Worm (Caenorhabditis elegans) whole organism, late embryonic: ENCODE results near the gene Y73B6BL.288.

Experiments
- ahr-1 ChIP-seq: sonication (generic microtip); optimal IDR thresholded peaks from 2 replicates; lab custom pipeline; 2016; ENCODE audit warnings: missing genetic modification characterization, missing compliant biosample characterization
- ama-1 ChIP-seq: fragments of 150-350 bp; optimal IDR thresholded peaks from 2 replicates; lab custom pipeline; 2014
- ceh-34 ChIP-seq: sonication (generic microtip); optimal IDR thresholded peaks from 2 replicates; lab custom pipeline; 2016; ENCODE audit warnings: mild to moderate bottlenecking, missing genetic modification characterization, missing compliant biosample characterization
- ceh-9 ChIP-seq: sonication (generic microtip); optimal IDR thresholded peaks from 2 replicates; lab custom pipeline; 2016; ENCODE audit warnings: mild to moderate bottlenecking, missing genetic modification characterization, inconsistent platforms, missing compliant biosample characterization
- che-1 ChIP-seq: sonication (generic microtip); optimal IDR thresholded peaks from 2 replicates; lab custom pipeline; 2016; ENCODE audit warnings: mild to moderate bottlenecking, missing genetic modification characterization, missing compliant biosample characterization
- elt-2 ChIP-seq: sonication (generic microtip); optimal IDR thresholded peaks from 2 replicates; lab custom pipeline; 2016; ENCODE audit warnings: missing genetic modification reagents, missing genetic modification characterization, missing compliant biosample characterization
- fkh-10 ChIP-seq: fragments of 150-350 bp; optimal IDR thresholded peaks from 2 replicates; lab custom pipeline; 2014; ENCODE audit warnings: missing biosample characterization, missing genetic modification reagents, missing genetic modification characterization
- hlh-30 ChIP-seq: sonication (generic microtip); optimal IDR thresholded peaks from 2 replicates; lab custom pipeline; 2017; ENCODE audit warnings: antibody characterized with exemption, missing genetic modification characterization, missing compliant biosample characterization; ENCODE audit not compliant: insufficient read depth
- lin-11 ChIP-seq: fragments of 200-800 bp; sonication (Bioruptor generic); optimal IDR thresholded peaks from 2 replicates; lab custom pipeline; 2018; ENCODE audit warnings: mild to moderate bottlenecking, missing genetic modification characterization, missing compliant biosample characterization
- nhr-11 ChIP-seq: fragments of 150-350 bp; optimal IDR thresholded peaks from 2 replicates; lab custom pipeline; 2014; ENCODE audit warnings: missing biosample characterization, missing genetic modification characterization
- ref-2 ChIP-seq: sonication (generic microtip); optimal IDR thresholded peaks from 2 replicates; lab custom pipeline; 2016; ENCODE audit warnings: missing genetic modification characterization, missing compliant biosample characterization
- sox-4 ChIP-seq: sonication (generic microtip); optimal IDR thresholded peaks from 2 replicates; lab custom pipeline; 2017; ENCODE audit warnings: mild to moderate bottlenecking, missing genetic modification characterization, inconsistent platforms, missing compliant biosample characterization
- tbx-2 ChIP-seq: sonication (generic microtip); optimal IDR thresholded peaks from 2 replicates; lab custom pipeline; 2016; ENCODE audit warnings: missing genetic modification characterization, missing compliant biosample characterization
- unc-3 ChIP-seq, 2 experiments: fragments of 200-800 bp in 1 of 2; sonication (Bioruptor generic) in 1 of 2; sonication (generic microtip) in 1 of 2; conservative IDR thresholded peaks in 1 of 2; optimal IDR thresholded peaks in 1 of 2; 2 replicates each; pipeline versions ENCODE4 v1.3.6 to Lab custom; 2016 to 2022; ENCODE audit warnings: missing compliant biosample characterization in 2 of 2, missing genetic modification characterization in 2 of 2, missing genetic modification reagents in 1 of 2

DNA sequence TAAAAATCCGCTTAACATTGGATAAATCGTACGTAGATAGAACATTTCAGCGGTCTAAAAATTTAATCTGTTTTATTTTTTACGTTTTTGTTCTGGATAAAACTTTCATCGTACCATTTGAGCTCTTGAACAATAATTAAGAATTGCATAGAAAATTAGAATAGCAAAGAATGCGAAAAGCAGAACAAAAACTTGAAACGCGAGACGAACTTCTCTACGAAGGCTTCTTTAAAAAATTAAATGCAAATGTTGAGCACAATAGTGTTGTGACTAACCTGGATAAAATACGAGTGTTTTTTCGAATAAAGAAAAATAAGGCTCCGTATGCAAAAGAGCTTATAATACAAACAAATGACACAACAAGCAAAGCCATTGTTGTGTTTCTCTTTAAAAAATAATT, 42.8 kb downstream of the Y73B6BL.288 start:
- TF ChIP-seq elt-2 (tag; lab: Kevin White, UChicago) (no peak), tbx-2 (tag; lab: Kevin White, UChicago) (no peak), ceh-9 (tag; lab: Kevin White, UChicago) (no peak), fkh-10 (no peak), sox-4 (no peak), ref-2 (tag; lab: Kevin White, UChicago) (no peak), ahr-1 (no peak), hlh-30 (tag; lab: Kevin White, UChicago) (no peak), nhr-11 (tag; lab: Kevin White, UChicago) (no peak), lin-11 (tag; lab: Kevin White, UChicago) (no peak), che-1 (tag; lab: Kevin White, UChicago) (no peak), unc-3 (GFP tag; conservative IDR thresholded peaks at IDR 0.05; lab: Robert Waterston, UW) (no peak), unc-3 (tag; optimal IDR thresholded peaks at IDR 0.05; lab: Kevin White, UChicago) (no peak), ceh-34 (tag; lab: Kevin White, UChicago) (no peak), ama-1 (lab: Kevin White, UChicago) (no peak)
